Fruit fly (Drosophila melanogaster) whole organism, embryonic: ENCODE data around the gene Rab39.
A peak's percentile ranks its signal among the peaks of the same experiment; 100 is the strongest.

Source experiments
- CG12236 ChIP-seq: fragments of 200-800 bp; sonication (Bioruptor generic); optimal IDR thresholded peaks from 2 replicates; lab custom pipeline; 2016; ENCODE audit warnings: missing biosample characterization, missing genetic modification characterization
- CG12744 ChIP-seq: fragments of 200-800 bp; sonication (Bioruptor generic); optimal IDR thresholded peaks from 2 replicates; lab custom pipeline; 2016; ENCODE audit warnings: missing biosample characterization, missing genetic modification characterization
- CG13424 ChIP-seq: fragments of 200-800 bp; sonication (Bioruptor generic); optimal IDR thresholded peaks from 2 replicates; lab custom pipeline; 2019; ENCODE audit warnings: missing biosample characterization, mild to moderate bottlenecking, missing genetic modification characterization, moderate library complexity
- CG15011 ChIP-seq: fragments of 200-800 bp; sonication (Bioruptor generic); optimal IDR thresholded peaks from 3 replicates; lab custom pipeline; 2018; ENCODE audit warnings: missing biosample characterization, mild to moderate bottlenecking, missing genetic modification characterization
- CG15514 ChIP-seq: fragments of 200-800 bp; sonication (Bioruptor generic); optimal IDR thresholded peaks from 3 replicates; lab custom pipeline; 2017; ENCODE audit warnings: missing biosample characterization, missing genetic modification characterization, mild to moderate bottlenecking, moderate library complexity, missing genetic modification reagents
- CG2120 ChIP-seq: fragments of 200-800 bp; sonication (Bioruptor generic); optimal IDR thresholded peaks from 3 replicates; lab custom pipeline; 2016; ENCODE audit warnings: missing biosample characterization, missing genetic modification characterization
- CG31224 ChIP-seq: fragments of 200-800 bp; sonication (Bioruptor generic); IDR thresholded peaks from 2 replicates; pipeline ENCODE4 v1.3.6; 2022; ENCODE audit warnings: missing biosample characterization, missing genetic modification characterization
- CG32532 ChIP-seq: fragments of 200-800 bp; sonication (Bioruptor generic); IDR thresholded peaks from 2 replicates; pipeline ENCODE4 v1.3.6; 2022; ENCODE audit warnings: missing biosample characterization, missing genetic modification characterization
- CG3281 ChIP-seq: fragments of 200-800 bp; sonication (Bioruptor generic); optimal IDR thresholded peaks from 3 replicates; lab custom pipeline; 2017; ENCODE audit warnings: missing biosample characterization, mild to moderate bottlenecking, missing genetic modification characterization
- CG4282 ChIP-seq: fragments of 200-800 bp; sonication (Bioruptor generic); optimal IDR thresholded peaks from 2 replicates; lab custom pipeline; 2016; ENCODE audit warnings: missing biosample characterization, missing genetic modification characterization
- CG4424 ChIP-seq: fragments of 200-800 bp; sonication (Bioruptor generic); optimal IDR thresholded peaks from 3 replicates; lab custom pipeline; 2016; ENCODE audit warnings: missing biosample characterization, missing genetic modification characterization
- CG7928 ChIP-seq: fragments of 200-800 bp; sonication (Bioruptor generic); optimal IDR thresholded peaks from 2 replicates; lab custom pipeline; 2017; ENCODE audit warnings: missing biosample characterization, mild to moderate bottlenecking, missing genetic modification characterization
- CG9817 ChIP-seq: fragments of 200-800 bp; sonication (Bioruptor generic); optimal IDR thresholded peaks from 2 replicates; lab custom pipeline; 2018; ENCODE audit warnings: missing biosample characterization, mild to moderate bottlenecking, missing genetic modification characterization, moderate library complexity
- Doc2 ChIP-seq: fragments of 200-800 bp; sonication (Bioruptor generic); IDR thresholded peaks from 2 replicates; pipeline ENCODE4 v1.3.6; 2022; ENCODE audit warnings: missing biosample characterization, missing genetic modification characterization
- Elba2 ChIP-seq: fragments of 200-800 bp; sonication (Bioruptor generic); optimal IDR thresholded peaks from 3 replicates; lab custom pipeline; 2016; ENCODE audit warnings: missing biosample characterization, missing genetic modification characterization
- Hr3 ChIP-seq: fragments of 200-800 bp; sonication (Bioruptor generic); optimal IDR thresholded peaks from 3 replicates; lab custom pipeline; 2016; ENCODE audit warnings: missing biosample characterization, missing genetic modification characterization
- Med ChIP-seq: fragments of 200-800 bp; sonication (Bioruptor generic); peaks from one replicate; lab custom pipeline; 2016; ENCODE audit warnings: missing biosample characterization, missing genetic modification characterization, mild to moderate bottlenecking, inconsistent platforms, moderate library complexity
- NfI ChIP-seq: fragments of 200-800 bp; sonication (Bioruptor generic); optimal IDR thresholded peaks from 3 replicates; lab custom pipeline; 2018; ENCODE audit warnings: missing biosample characterization, mild to moderate bottlenecking, missing genetic modification characterization, moderate library complexity
- Rfx ChIP-seq: fragments of 200-800 bp; sonication (Bioruptor generic); IDR thresholded peaks from 2 replicates; pipeline ENCODE4 v1.3.6; 2022; ENCODE audit warnings: missing biosample characterization, missing genetic modification characterization
- Side ChIP-seq: fragments of 200-800 bp; sonication (Bioruptor generic); optimal IDR thresholded peaks from 2 replicates; lab custom pipeline; 2016; ENCODE audit warnings: missing biosample characterization, missing genetic modification characterization
- Sin3A ChIP-seq: fragments of >200 bp; optimal IDR thresholded peaks from 2 replicates; lab custom pipeline; 2018
- Sry-δ ChIP-seq: fragments of 200-800 bp; sonication (Bioruptor generic); optimal IDR thresholded peaks from 2 replicates; lab custom pipeline; 2016; ENCODE audit warnings: missing biosample characterization, missing genetic modification characterization
- al ChIP-seq: fragments of 200-800 bp; sonication (Bioruptor generic); IDR thresholded peaks from 2 replicates; pipeline ENCODE4 v1.3.6; 2022; ENCODE audit warnings: missing biosample characterization, missing genetic modification characterization
- chm ChIP-seq: fragments of 200-800 bp; sonication (Bioruptor generic); IDR thresholded peaks from 2 replicates; pipeline ENCODE4 v1.3.6; 2022; ENCODE audit warnings: missing biosample characterization, missing genetic modification characterization
- crol ChIP-seq: fragments of 200-800 bp; sonication (Bioruptor generic); IDR thresholded peaks from 2 replicates; pipeline ENCODE4 v1.3.6; 2022; ENCODE audit warnings: missing biosample characterization, missing genetic modification characterization
- dati ChIP-seq: fragments of 200-800 bp; sonication (Bioruptor generic); IDR thresholded peaks from 2 replicates; pipeline ENCODE4 v1.3.6; 2022; ENCODE audit warnings: missing biosample characterization, missing genetic modification characterization
- dmrt99B ChIP-seq: fragments of 200-800 bp; sonication (Bioruptor generic); optimal IDR thresholded peaks from 2 replicates; lab custom pipeline; 2018; ENCODE audit warnings: missing biosample characterization, mild to moderate bottlenecking, missing genetic modification characterization, moderate library complexity
- fd3F ChIP-seq: fragments of 200-800 bp; sonication (Bioruptor generic); optimal IDR thresholded peaks from 2 replicates; lab custom pipeline; 2018; ENCODE audit warnings: missing biosample characterization, mild to moderate bottlenecking, missing genetic modification characterization, moderate library complexity
- gcm ChIP-seq: fragments of 200-800 bp; sonication (Bioruptor generic); optimal IDR thresholded peaks from 2 replicates; lab custom pipeline; 2019; ENCODE audit warnings: missing biosample characterization, mild to moderate bottlenecking, missing genetic modification characterization, moderate library complexity
- gem ChIP-seq: fragments of 200-800 bp; sonication (Bioruptor generic); optimal IDR thresholded peaks from 2 replicates; lab custom pipeline; 2019; ENCODE audit warnings: missing biosample characterization, mild to moderate bottlenecking, missing genetic modification characterization, moderate library complexity
- kay ChIP-seq: fragments of 200-800 bp; sonication (Bioruptor generic); optimal IDR thresholded peaks from 2 replicates; lab custom pipeline; 2016; ENCODE audit warnings: missing biosample characterization, missing genetic modification characterization
- lilli ChIP-seq: fragments of 200-800 bp; sonication (Bioruptor generic); optimal IDR thresholded peaks from 3 replicates; lab custom pipeline; 2016; ENCODE audit warnings: missing biosample characterization, missing genetic modification characterization
- nmo ChIP-seq: fragments of 200-800 bp; sonication (Bioruptor generic); optimal IDR thresholded peaks from 2 replicates; lab custom pipeline; 2018; ENCODE audit warnings: missing biosample characterization, mild to moderate bottlenecking, missing genetic modification characterization, moderate library complexity
- pfk ChIP-seq: fragments of 200-800 bp; sonication (Bioruptor generic); optimal IDR thresholded peaks from 2 replicates; lab custom pipeline; 2018; ENCODE audit warnings: missing biosample characterization, mild to moderate bottlenecking, missing genetic modification characterization, moderate library complexity
- pros ChIP-seq: fragments of 200-800 bp; sonication (Bioruptor generic); optimal IDR thresholded peaks from 3 replicates; lab custom pipeline; 2019; ENCODE audit warnings: missing biosample characterization, mild to moderate bottlenecking, missing genetic modification characterization, moderate library complexity
- salm ChIP-seq: fragments of 200-800 bp; sonication (Bioruptor generic); optimal IDR thresholded peaks from 2 replicates; lab custom pipeline; 2018; ENCODE audit warnings: missing biosample characterization, mild to moderate bottlenecking, missing genetic modification characterization
- sd ChIP-seq: fragments of 200-800 bp; sonication (Bioruptor generic); optimal IDR thresholded peaks from 3 replicates; lab custom pipeline; 2018; ENCODE audit warnings: missing biosample characterization, mild to moderate bottlenecking, missing genetic modification characterization, moderate library complexity
- sima ChIP-seq: fragments of 200-800 bp; sonication (Bioruptor generic); optimal IDR thresholded peaks from 2 replicates; lab custom pipeline; 2016; ENCODE audit warnings: missing biosample characterization, missing genetic modification characterization
- sr ChIP-seq: fragments of 200-800 bp; sonication (Bioruptor generic); IDR thresholded peaks from 3 replicates; pipeline ENCODE4 v1.3.6; 2022; ENCODE audit warnings: missing biosample characterization, missing genetic modification characterization
- stwl ChIP-seq: fragments of 200-800 bp; sonication (Bioruptor generic); optimal IDR thresholded peaks from 3 replicates; lab custom pipeline; 2018; ENCODE audit warnings: missing biosample characterization, mild to moderate bottlenecking, missing genetic modification characterization, moderate library complexity
- sug ChIP-seq: fragments of 200-800 bp; optimal IDR thresholded peaks from 2 replicates; lab custom pipeline; 2019; ENCODE audit warnings: missing biosample characterization, mild to moderate bottlenecking, missing genetic modification characterization, moderate library complexity
- toy ChIP-seq: fragments of 200-800 bp; sonication (Bioruptor generic); IDR thresholded peaks from 2 replicates; pipeline ENCODE4 v1.3.6; 2022; ENCODE audit warnings: missing biosample characterization, missing genetic modification characterization
- usp ChIP-seq: fragments of >200 bp; optimal IDR thresholded peaks from 2 replicates; lab custom pipeline; 2017; ENCODE audit warnings: missing biosample characterization, missing genetic modification characterization
- vvl ChIP-seq: fragments of 200-800 bp; sonication (Bioruptor generic); IDR thresholded peaks from 2 replicates; pipeline ENCODE4 v1.3.6; 2022; ENCODE audit warnings: missing biosample characterization, missing genetic modification characterization
- wek ChIP-seq: fragments of 200-800 bp; sonication (Bioruptor generic); optimal IDR thresholded peaks from 3 replicates; lab custom pipeline; 2018; ENCODE audit warnings: missing biosample characterization, mild to moderate bottlenecking, missing genetic modification characterization, moderate library complexity
- yki ChIP-seq: fragments of >200 bp; optimal IDR thresholded peaks from 3 replicates; lab custom pipeline; 2018

Rab39 gene

dm6 chrX:7704262-7705174 is 30.2 kb upstream of the Rab39 start (continued):
- peak; percentile 64 for TF ChIP-seq gcm (GFP tag; lab: Kevin White, UChicago)
- peak; percentile 41; the same call in 2 of the 3 replicates for TF ChIP-seq sr (GFP tag; lab: Robert Waterston, UW)
- TF ChIP-seq CG15011, result peak; percentile 17
- TF ChIP-seq chm (GFP tag; lab: Robert Waterston, UW), result 0 out of 2 replicates have a peak, but pooled peaks have one; percentile 7
- peak; percentile 5 for TF ChIP-seq dmrt99B (tag; lab: Kevin White, UChicago)
- TF ChIP-seq Doc2 (GFP tag; lab: Robert Waterston, UW), result no peak
- TF ChIP-seq wek (GFP tag; lab: Kevin White, UChicago), result peak; percentile 15
- peak; percentile 74 for TF ChIP-seq Med

- peak; percentile 82 for TF ChIP-seq al
- TF ChIP-seq salm, result peak; percentile 89
- peak; percentile 88 for TF ChIP-seq CG9817 (tag; lab: Kevin White, UChicago)
- peak; percentile 92 for TF ChIP-seq Hr3 (GFP tag; lab: Kevin White, UChicago)
- TF ChIP-seq kay (GFP tag; lab: Kevin White, UChicago), result peak; percentile 90
- peak; percentile 98 for TF ChIP-seq gem (tag; lab: Kevin White, UChicago)
- TF ChIP-seq Side (GFP tag; lab: Kevin White, UChicago), result peak; percentile 65
- peak; percentile 8 for TF ChIP-seq Elba2
- peak; percentile 36 for TF ChIP-seq stwl (tag; lab: Kevin White, UChicago)
- TF ChIP-seq CG4424 (GFP tag; lab: Kevin White, UChicago), result peak; percentile 93
- peak; percentile 78 for TF ChIP-seq yki (lab: Kevin White, UChicago)
- TF ChIP-seq vvl (GFP tag; lab: Robert Waterston, UW), result peak; percentile 88
- peak; percentile 96 for TF ChIP-seq CG13424 (tag; lab: Kevin White, UChicago)
- peak; percentile 78 for TF ChIP-seq CG31224 (GFP tag; lab: Robert Waterston, UW)
- TF ChIP-seq Med, result peak; percentile 96
- TF ChIP-seq crol (GFP tag; lab: Robert Waterston, UW), result peak; percentile 44; the same call in 1 of the 2 replicates
- 0 out of 2 replicates have a peak, but pooled peaks have one; percentile 48 for TF ChIP-seq dati (GFP tag; lab: Robert Waterston, UW)
- TF ChIP-seq nmo (GFP tag; lab: Kevin White, UChicago), result peak; percentile 98
- peak; percentile 95 for TF ChIP-seq lilli (GFP tag; lab: Kevin White, UChicago)
- TF ChIP-seq CG15514 (GFP tag; lab: Kevin White, UChicago), result peak; percentile 82
- TF ChIP-seq pros (GFP tag; lab: Kevin White, UChicago), result peak; percentile 15
- peak; percentile 91 for TF ChIP-seq fd3F
- TF ChIP-seq CG2120 (GFP tag; lab: Kevin White, UChicago), result peak; percentile 94
- peak; percentile 26 for TF ChIP-seq Sry-δ
- TF ChIP-seq CG4282 (GFP tag; lab: Kevin White, UChicago), result peak; percentile 81
- no peak for TF ChIP-seq sima (GFP tag; lab: Kevin White, UChicago)
- peak; percentile 86 for TF ChIP-seq Rfx (GFP tag; lab: Robert Waterston, UW)
- TF ChIP-seq usp, result no peak
- TF ChIP-seq CG3281, result peak; percentile 96
- no peak for TF ChIP-seq pfk (GFP tag; lab: Kevin White, UChicago)
- no peak for TF ChIP-seq CG12236 (GFP tag; lab: Kevin White, UChicago)
- peak; percentile 48; the same call in 1 of the 2 replicates for TF ChIP-seq toy
- TF ChIP-seq CG32532, result peak; percentile 89
- TF ChIP-seq Sin3A (lab: Kevin White, UChicago), result no peak
- TF ChIP-seq NfI (GFP tag; lab: Kevin White, UChicago), result peak; percentile 94
- TF ChIP-seq sd (tag; lab: Kevin White, UChicago), result peak; percentile 89
- peak; percentile 90 for TF ChIP-seq sug (tag; lab: Kevin White, UChicago)
- peak; percentile 52 for TF ChIP-seq CG12744 (GFP tag; lab: Kevin White, UChicago)
- TF ChIP-seq CG7928 (GFP tag; lab: Kevin White, UChicago), result peak; percentile 72
Measured at dm6 chrX:7705175-7706097, 29.3 kb upstream of the Rab39 start.
